Worm (Caenorhabditis elegans) whole organism, mixed stage, embryonic: ENCODE measurements around the gene mdf-1.

Experiments
- blmp-1 ChIP-seq: fragments of 150-350 bp; optimal IDR thresholded peaks from 2 replicates; lab custom pipeline; 2014; ENCODE audit warnings: missing biosample characterization, missing genetic modification characterization
- elt-1 ChIP-seq: sonication (generic microtip); optimal IDR thresholded peaks from 2 replicates; lab custom pipeline; 2017; ENCODE audit warnings: missing genetic modification characterization, mild to moderate bottlenecking, missing compliant biosample characterization, antibody characterized with exemption, moderate library complexity, borderline replicate concordance; ENCODE audit not compliant: insufficient read depth
- lin-13 ChIP-seq: fragments of 150-350 bp; optimal IDR thresholded peaks from 2 replicates; lab custom pipeline; 2014; ENCODE audit warnings: missing biosample characterization, missing genetic modification characterization
- nhr-28 ChIP-seq: fragments of 150-350 bp; optimal IDR thresholded peaks from 2 replicates; lab custom pipeline; 2014; ENCODE audit warnings: missing biosample characterization, missing genetic modification characterization
- sem-2 ChIP-seq: fragments of 200-800 bp; sonication (Bioruptor generic); optimal IDR thresholded peaks from 2 replicates; lab custom pipeline; 2018; ENCODE audit warnings: mild to moderate bottlenecking, missing genetic modification characterization, missing compliant biosample characterization
- snpc-4 ChIP-seq: fragments of 150-350 bp; optimal IDR thresholded peaks from 2 replicates; lab custom pipeline; 2014; ENCODE audit warnings: missing biosample characterization, missing genetic modification characterization

- TF ChIP-seq lin-13 (tag; lab: Kevin White, UChicago) (no peak), blmp-1 (tag; lab: Kevin White, UChicago) (no peak), elt-1 (no peak), nhr-28 (no peak), sem-2 (GFP tag; lab: Kevin White, UChicago) (no peak), snpc-4 (tag; lab: Kevin White, UChicago) (no peak)
These were observed 27.0 kb upstream of the mdf-1 start for ce11 chrV:9571056-9571455.
